Worm (Caenorhabditis elegans) whole organism, early embryonic: ENCODE data around the gene Y46G5A.18.

Source experiments
- ama-1 ChIP-seq: fragments of 150-350 bp; optimal IDR thresholded peaks from 2 replicates; lab custom pipeline; 2014
- ceh-36 ChIP-seq: sonication (generic microtip); optimal IDR thresholded peaks from 2 replicates; lab custom pipeline; 2016; ENCODE audit warnings: missing genetic modification characterization, inconsistent platforms, missing compliant biosample characterization
- ets-7 ChIP-seq: sonication (generic microtip); optimal IDR thresholded peaks from 2 replicates; lab custom pipeline; 2016; ENCODE audit warnings: missing genotype, missing genetic modification characterization, missing compliant biosample characterization
- flt-1 ChIP-seq: fragments of 200-800 bp; sonication (Bioruptor generic); IDR thresholded peaks from 2 replicates; pipeline ENCODE4 v1.3.6; 2022; ENCODE audit warnings: missing genetic modification characterization, missing compliant biosample characterization
- hmg-4 ChIP-seq: fragments of 200-800 bp; sonication (Bioruptor generic); optimal IDR thresholded peaks from 2 replicates; lab custom pipeline; 2018; ENCODE audit warnings: mild to moderate bottlenecking, missing genetic modification characterization, missing compliant biosample characterization
- pes-1 ChIP-seq: fragments of 200-800 bp; sonication (Bioruptor generic); IDR thresholded peaks from 2 replicates; pipeline ENCODE4 v1.3.6; 2022; ENCODE audit warnings: missing genetic modification reagents, missing genetic modification characterization, missing compliant biosample characterization
- tbx-11 ChIP-seq: fragments of 200-800 bp; sonication (Bioruptor generic); IDR thresholded peaks from 2 replicates; pipeline ENCODE4 v1.3.6; 2022; ENCODE audit warnings: missing genetic modification characterization, missing compliant biosample characterization
- tbx-37 ChIP-seq: fragments of 200-800 bp; sonication (Bioruptor generic); conservative IDR thresholded peaks from 2 replicates; pipeline ENCODE4 v1.3.6; 2022; ENCODE audit warnings: missing genetic modification reagents, missing genetic modification characterization, missing compliant biosample characterization
- tra-4 ChIP-seq: sonication (generic microtip); optimal IDR thresholded peaks from 2 replicates; lab custom pipeline; 2017; ENCODE audit warnings: missing genetic modification characterization, missing compliant biosample characterization

- TF ChIP-seq tbx-37 (no peak), ama-1 (lab: Kevin White, UChicago) (no peak), ceh-36 (no peak), pes-1 (GFP tag; lab: Robert Waterston, UW) (no peak), hmg-4 (GFP tag; lab: Kevin White, UChicago) (no peak), flt-1 (GFP tag; lab: Robert Waterston, UW) (no peak), tbx-11 (GFP tag; lab: Robert Waterston, UW) (no peak), ets-7 (tag; lab: Kevin White, UChicago) (no peak), tra-4 (tag; lab: Kevin White, UChicago) (no peak)
Measured at ce11 chrII:12776379-12776778, 28.7 kb downstream of the Y46G5A.18 start, which contains the start of gene Y46G5A.34.
